Fruit fly (Drosophila melanogaster) whole organism, embryonic: ENCODE results near the gene CG14221.

Experiments used
- Asciz ChIP-seq: fragments of 200-800 bp; sonication (Bioruptor generic); optimal IDR thresholded peaks from 2 replicates; lab custom pipeline; 2017; ENCODE audit warnings: missing biosample characterization, mild to moderate bottlenecking, missing genetic modification characterization, missing genetic modification reagents
- CG1024 ChIP-seq: fragments of 200-800 bp; sonication (Bioruptor generic); IDR thresholded peaks from 2 replicates; pipeline ENCODE4 v1.3.6; 2022; ENCODE audit warnings: missing biosample characterization, missing genetic modification characterization
- CG12659 ChIP-seq: fragments of 200-800 bp; sonication (Bioruptor generic); optimal IDR thresholded peaks from 3 replicates; lab custom pipeline; 2017; ENCODE audit warnings: mild to moderate bottlenecking, missing biosample characterization, missing genetic modification reagents, missing genetic modification characterization
- CG14050 ChIP-seq: fragments of 200-800 bp; sonication (Bioruptor generic); IDR thresholded peaks from 3 replicates; pipeline ENCODE4 v1.3.6; 2022; ENCODE audit warnings: missing biosample characterization, missing genetic modification characterization
- CG14441 ChIP-seq: fragments of 200-800 bp; sonication (Bioruptor generic); IDR thresholded peaks from 2 replicates; pipeline ENCODE4 v1.3.6; 2022; ENCODE audit warnings: missing biosample characterization, missing genetic modification characterization
- CG14965 ChIP-seq: fragments of 200-800 bp; sonication (Bioruptor generic); optimal IDR thresholded peaks from 2 replicates; lab custom pipeline; 2016; ENCODE audit warnings: missing biosample characterization, missing genetic modification characterization, borderline replicate concordance
- CG16779 ChIP-seq: fragments of 200-800 bp; sonication (Bioruptor generic); IDR thresholded peaks from 2 replicates; pipeline ENCODE4 v1.3.6; 2022; ENCODE audit warnings: missing biosample characterization, missing genetic modification characterization
- CG16813 ChIP-seq: fragments of 200-800 bp; sonication (Bioruptor generic); IDR thresholded peaks from 3 replicates; pipeline ENCODE4 v1.3.6; 2022; ENCODE audit warnings: missing biosample characterization, missing genetic modification characterization; ENCODE audit not compliant: partially characterized antibody
- CG17361 ChIP-seq: fragments of 200-800 bp; sonication (Bioruptor generic); IDR thresholded peaks from 3 replicates; pipeline ENCODE4 v1.3.6; 2022; ENCODE audit warnings: missing biosample characterization, missing genetic modification characterization
- CG17612 ChIP-seq: fragments of 200-800 bp; sonication (Bioruptor generic); IDR thresholded peaks from 2 replicates; pipeline ENCODE4 v1.3.6; 2022; ENCODE audit warnings: missing biosample characterization, missing genetic modification characterization
- CG18599 ChIP-seq: fragments of 200-800 bp; sonication (Bioruptor generic); optimal IDR thresholded peaks from 3 replicates; lab custom pipeline; 2017; ENCODE audit warnings: missing biosample characterization, missing genetic modification characterization, mild to moderate bottlenecking, moderate library complexity, missing genetic modification reagents
- CG31441 ChIP-seq: fragments of 200-800 bp; sonication (Bioruptor generic); IDR thresholded peaks from 2 replicates; pipeline ENCODE4 v1.3.6; 2022; ENCODE audit warnings: missing biosample characterization, missing genetic modification characterization
- CG3281 ChIP-seq: fragments of 200-800 bp; sonication (Bioruptor generic); optimal IDR thresholded peaks from 3 replicates; lab custom pipeline; 2017; ENCODE audit warnings: missing biosample characterization, mild to moderate bottlenecking, missing genetic modification characterization
- CG5953 ChIP-seq: fragments of 200-800 bp; sonication (Bioruptor generic); IDR thresholded peaks from 2 replicates; pipeline ENCODE4 v1.3.6; 2022; ENCODE audit warnings: missing biosample characterization, missing genetic modification characterization
- CG6689 ChIP-seq: fragments of 200-800 bp; sonication (Bioruptor generic); IDR thresholded peaks from 2 replicates; pipeline ENCODE4 v1.3.6; 2022; ENCODE audit warnings: missing biosample characterization, missing genetic modification characterization
- CG7271 ChIP-seq: fragments of 200-800 bp; sonication (Bioruptor generic); optimal IDR thresholded peaks from 2 replicates; lab custom pipeline; 2018; ENCODE audit warnings: missing biosample characterization, mild to moderate bottlenecking, missing genetic modification characterization, moderate library complexity
- CG7963 ChIP-seq: fragments of 200-800 bp; sonication (Bioruptor generic); IDR thresholded peaks from 3 replicates; pipeline ENCODE4 v1.3.6; 2022; ENCODE audit warnings: missing biosample characterization, missing genetic modification characterization; ENCODE audit not compliant: partially characterized antibody
- CG8281 ChIP-seq: fragments of 200-800 bp; sonication (Bioruptor generic); optimal IDR thresholded peaks from 2 replicates; lab custom pipeline; 2018; ENCODE audit warnings: missing biosample characterization, mild to moderate bottlenecking, missing genetic modification characterization, moderate library complexity
- CG8478 ChIP-seq: fragments of >200 bp; optimal IDR thresholded peaks from 2 replicates; lab custom pipeline; 2018
- CG9932 ChIP-seq: fragments of 200-800 bp; sonication (Bioruptor generic); IDR thresholded peaks from 2 replicates; pipeline ENCODE4 v1.3.6; 2022; ENCODE audit warnings: missing biosample characterization, missing genetic modification characterization
- CoRest ChIP-seq: fragments of 200-800 bp; sonication (Bioruptor generic); optimal IDR thresholded peaks from 3 replicates; lab custom pipeline; 2018; ENCODE audit warnings: missing biosample characterization, mild to moderate bottlenecking, missing genetic modification characterization, moderate library complexity
- Dbx ChIP-seq: fragments of 200-800 bp; sonication (Bioruptor generic); IDR thresholded peaks from 3 replicates; pipeline ENCODE4 v1.3.6; 2022; ENCODE audit warnings: missing biosample characterization, missing genetic modification characterization
- Deaf1 ChIP-seq: fragments of 200-800 bp; optimal IDR thresholded peaks from 3 replicates; lab custom pipeline; 2019; ENCODE audit warnings: missing biosample characterization, mild to moderate bottlenecking, missing genetic modification characterization, moderate library complexity
- Eip74EF ChIP-seq, 2 experiments: fragments of 200-800 bp in 1 of 2; fragments of >200 bp in 1 of 2; sonication (Bioruptor generic) in 1 of 2; optimal IDR thresholded peaks; 2 replicates each; lab custom pipeline; 2017 to 2019; ENCODE audit warnings: missing biosample characterization in 2 of 2, missing genetic modification characterization in 2 of 2, mild to moderate bottlenecking in 1 of 2, moderate library complexity in 1 of 2
- Ets97D ChIP-seq: fragments of 200-800 bp; sonication (Bioruptor generic); optimal IDR thresholded peaks from 3 replicates; lab custom pipeline; 2016; ENCODE audit warnings: missing biosample characterization, missing genetic modification characterization
- Gsc ChIP-seq: fragments of 200-800 bp; sonication (Bioruptor generic); IDR thresholded peaks from 2 replicates; pipeline ENCODE4 v1.3.6; 2022; ENCODE audit warnings: missing biosample characterization, missing genetic modification characterization
- Gug ChIP-seq: fragments of 200-800 bp; sonication (Bioruptor generic); IDR thresholded peaks from 4 replicates; pipeline ENCODE4 v1.3.6; 2022; ENCODE audit warnings: missing biosample characterization, missing genetic modification characterization
- HHEX ChIP-seq: fragments of 200-800 bp; sonication (Bioruptor generic); optimal IDR thresholded peaks from 3 replicates; lab custom pipeline; 2017; ENCODE audit warnings: missing biosample characterization, mild to moderate bottlenecking, missing genetic modification characterization, missing genetic modification reagents
- MTF-1 ChIP-seq: fragments of 200-800 bp; sonication (Bioruptor generic); optimal IDR thresholded peaks from 2 replicates; lab custom pipeline; 2018; ENCODE audit warnings: missing biosample characterization, mild to moderate bottlenecking, missing genetic modification characterization, borderline replicate concordance
- Max ChIP-seq: fragments of 200-800 bp; sonication (Bioruptor generic); optimal IDR thresholded peaks from 2 replicates; lab custom pipeline; 2016; ENCODE audit warnings: missing biosample characterization, mild to moderate bottlenecking, missing genetic modification characterization
- Taf1 ChIP-seq: fragments of 200-800 bp; sonication (Bioruptor generic); IDR thresholded peaks from 2 replicates; pipeline ENCODE4 v1.3.6; 2022; ENCODE audit warnings: missing biosample characterization, missing genetic modification characterization
- YL-1 ChIP-seq: fragments of 200-800 bp; sonication (Bioruptor generic); optimal IDR thresholded peaks from 3 replicates; lab custom pipeline; 2017; ENCODE audit warnings: missing biosample characterization, mild to moderate bottlenecking, missing genetic modification characterization
- disco-r ChIP-seq: fragments of 200-800 bp; sonication (Bioruptor generic); optimal IDR thresholded peaks from 2 replicates; lab custom pipeline; 2016; ENCODE audit warnings: missing biosample characterization, missing genetic modification characterization
- ewg ChIP-seq: fragments of 200-800 bp; sonication (Bioruptor generic); optimal IDR thresholded peaks from 3 replicates; lab custom pipeline; 2017; ENCODE audit warnings: mild to moderate bottlenecking, missing biosample characterization, missing genetic modification reagents, missing genetic modification characterization
- fd64A ChIP-seq: fragments of 200-800 bp; sonication (Bioruptor generic); optimal IDR thresholded peaks from 3 replicates; lab custom pipeline; 2018; ENCODE audit warnings: missing biosample characterization, mild to moderate bottlenecking, missing genetic modification characterization
- hbn ChIP-seq: fragments of 200-800 bp; sonication (Bioruptor generic); IDR thresholded peaks from 2 replicates; pipeline ENCODE4 v1.3.6; 2022; ENCODE audit warnings: missing biosample characterization, missing genetic modification characterization; ENCODE audit not compliant: partially characterized antibody
- hth ChIP-seq: fragments of >200 bp; optimal IDR thresholded peaks from 2 replicates; lab custom pipeline; 2017; ENCODE audit warnings: inconsistent platforms
- insv ChIP-seq, 2 experiments: fragments of 200-800 bp; sonication (Bioruptor generic); optimal IDR thresholded peaks; 3 replicates each; lab custom pipeline; 2016 to 2018; ENCODE audit warnings: missing biosample characterization in 2 of 2, missing genetic modification characterization in 2 of 2
- maf-S ChIP-seq: fragments of 200-800 bp; sonication (Bioruptor generic); optimal IDR thresholded peaks from 2 replicates; lab custom pipeline; 2016; ENCODE audit warnings: missing biosample characterization, missing genetic modification characterization
- nau ChIP-seq: fragments of 200-800 bp; sonication (Bioruptor generic); optimal IDR thresholded peaks from 3 replicates; lab custom pipeline; 2017; ENCODE audit warnings: missing biosample characterization, mild to moderate bottlenecking, missing genetic modification characterization, missing genetic modification reagents
- ro ChIP-seq: fragments of 200-800 bp; sonication (Bioruptor generic); IDR thresholded peaks from 2 replicates; pipeline ENCODE4 v1.3.6; 2022; ENCODE audit warnings: missing biosample characterization, missing genetic modification characterization
- row ChIP-seq: fragments of 200-800 bp; sonication (Bioruptor generic); IDR thresholded peaks from 3 replicates; pipeline ENCODE4 v1.3.6; 2022; ENCODE audit warnings: missing biosample characterization, missing genetic modification characterization
- run ChIP-seq: fragments of 200-800 bp; sonication (Bioruptor generic); optimal IDR thresholded peaks from 3 replicates; lab custom pipeline; 2018; ENCODE audit warnings: missing biosample characterization, mild to moderate bottlenecking, missing genetic modification characterization
- sens ChIP-seq: fragments of 200-800 bp; sonication (Bioruptor generic); peaks from one replicate; lab custom pipeline; 2016; ENCODE audit warnings: missing biosample characterization, missing genetic modification characterization
- slou ChIP-seq: fragments of 200-800 bp; sonication (Bioruptor generic); optimal IDR thresholded peaks from 3 replicates; lab custom pipeline; 2016; ENCODE audit warnings: missing biosample characterization, missing genetic modification characterization
- stwl ChIP-seq: fragments of 200-800 bp; sonication (Bioruptor generic); optimal IDR thresholded peaks from 3 replicates; lab custom pipeline; 2018; ENCODE audit warnings: missing biosample characterization, mild to moderate bottlenecking, missing genetic modification characterization, moderate library complexity
- twi ChIP-seq: fragments of 200-800 bp; optimal IDR thresholded peaks from 2 replicates; lab custom pipeline; 2019; ENCODE audit warnings: missing biosample characterization, mild to moderate bottlenecking, missing genetic modification characterization, moderate library complexity
- wek ChIP-seq: fragments of 200-800 bp; sonication (Bioruptor generic); optimal IDR thresholded peaks from 3 replicates; lab custom pipeline; 2018; ENCODE audit warnings: missing biosample characterization, mild to moderate bottlenecking, missing genetic modification characterization, moderate library complexity

Gene CG14221

DNA sequence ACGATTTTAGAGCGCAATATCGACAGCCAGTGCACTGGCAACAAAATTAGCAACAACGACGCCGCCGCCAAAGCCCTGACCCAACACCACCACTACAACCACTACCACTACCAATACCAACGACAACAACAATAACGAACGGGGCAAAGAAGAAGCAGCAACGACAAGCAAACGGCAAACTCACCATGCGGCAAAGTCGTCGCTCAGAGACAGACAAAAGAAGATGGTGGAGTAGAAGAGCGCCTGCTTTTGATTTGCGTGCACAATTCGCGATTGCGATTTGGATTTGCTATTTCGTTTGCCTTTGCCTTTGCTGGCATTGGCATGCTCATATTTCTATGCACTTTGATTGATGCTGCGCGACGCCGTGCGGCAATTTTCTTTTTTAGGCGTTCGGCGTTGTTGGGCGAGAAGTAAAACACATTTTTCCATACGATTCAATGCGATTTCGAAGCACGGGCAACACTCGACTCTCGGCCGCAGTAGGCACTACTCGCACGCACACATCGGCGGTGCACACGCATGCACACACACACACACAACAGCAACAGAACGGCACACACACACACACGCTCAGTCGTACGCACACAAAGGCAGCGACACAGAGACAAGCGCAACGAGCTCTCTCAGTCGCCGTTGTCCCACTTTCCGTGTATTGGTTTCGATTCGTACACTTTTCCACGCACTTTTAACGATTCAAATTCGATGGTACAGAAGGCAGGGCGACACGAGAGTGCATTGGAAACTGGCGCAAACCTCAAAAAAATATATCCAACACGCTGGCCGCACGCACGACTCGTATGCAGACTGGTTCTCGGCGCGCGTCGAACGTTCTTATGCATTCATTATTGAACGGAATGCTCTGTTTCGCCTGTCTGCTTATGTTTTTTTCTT is 16.6 kb upstream of the CG14221 start (continued):
- TF ChIP-seq wek (GFP tag; lab: Kevin White, UChicago), result no peak
- no peak for TF ChIP-seq disco-r (GFP tag; lab: Kevin White, UChicago)
- TF ChIP-seq HHEX (GFP tag; lab: Kevin White, UChicago), result no peak
- TF ChIP-seq CG9932, result no peak
- no peak for TF ChIP-seq Taf1
- no peak for TF ChIP-seq run (tag; lab: Kevin White, UChicago)

DNA sequence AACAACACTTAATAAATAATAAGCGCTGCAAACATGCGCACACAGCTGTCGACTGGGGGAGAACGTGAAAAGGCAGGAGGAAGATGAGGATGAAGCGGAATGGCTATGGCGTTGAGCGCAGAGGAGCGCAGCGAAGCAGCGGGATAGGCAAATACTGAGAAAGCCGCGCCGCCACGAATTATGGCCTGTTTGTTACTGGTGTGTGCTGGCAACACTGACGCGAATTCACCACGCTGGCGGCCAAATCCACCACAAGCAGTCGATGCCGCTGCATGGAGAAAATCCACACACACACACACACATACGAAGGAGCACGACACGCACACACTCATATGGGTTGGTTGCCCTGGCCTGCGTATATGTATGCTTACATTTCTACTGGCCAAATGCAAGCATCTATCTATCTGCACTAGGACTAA is 16.0 kb upstream of the CG14221 start:
- TF ChIP-seq CG8478 (lab: Kevin White, UChicago), result peak; percentile 98
- TF ChIP-seq CG17361 (GFP tag; lab: Robert Waterston, UW), result no peak
- TF ChIP-seq CG6689, result no peak
- TF ChIP-seq nau, result no peak
- TF ChIP-seq row, result no peak
- TF ChIP-seq CG9932, result peak; percentile 14; the same call in 1 of the 2 replicates
- TF ChIP-seq stwl (tag; lab: Kevin White, UChicago), result peak; percentile 7
- no peak for TF ChIP-seq CG14965 (GFP tag; lab: Kevin White, UChicago)
- no peak for TF ChIP-seq Gug (GFP tag; lab: Robert Waterston, UW)
- TF ChIP-seq Deaf1 (tag; lab: Kevin White, UChicago), result peak; percentile 18
- TF ChIP-seq CG12659 (GFP tag; lab: Kevin White, UChicago), result no peak
- no peak for TF ChIP-seq CG5953 (GFP tag; lab: Robert Waterston, UW)
- no peak for TF ChIP-seq CG3281 (GFP tag; lab: Kevin White, UChicago)
- no peak for TF ChIP-seq CG31441 (GFP tag; lab: Robert Waterston, UW)
- peak; percentile 18 for TF ChIP-seq CG18599 (GFP tag; lab: Kevin White, UChicago)
- TF ChIP-seq twi (tag; lab: Kevin White, UChicago), result no peak
- no peak for TF ChIP-seq Dbx (GFP tag; lab: Robert Waterston, UW)
- no peak for TF ChIP-seq MTF-1
- no peak for TF ChIP-seq CG1024 (GFP tag; lab: Robert Waterston, UW)
- no peak for TF ChIP-seq Max (GFP tag; lab: Kevin White, UChicago)
- TF ChIP-seq CG14050 (GFP tag; lab: Robert Waterston, UW), result no peak
- TF ChIP-seq CG16813 (GFP tag; lab: Robert Waterston, UW), result no peak
- no peak for TF ChIP-seq fd64A (GFP tag; lab: Kevin White, UChicago)
- no peak for TF ChIP-seq hth
- no peak for TF ChIP-seq slou
- no peak for TF ChIP-seq Gsc (GFP tag; lab: Robert Waterston, UW)
- TF ChIP-seq hbn (GFP tag; lab: Robert Waterston, UW), result no peak
- TF ChIP-seq Ets97D (GFP tag; lab: Kevin White, UChicago), result no peak
- peak; percentile 1 for TF ChIP-seq maf-S (GFP tag; lab: Kevin White, UChicago)
- no peak for TF ChIP-seq CoRest (tag; lab: Kevin White, UChicago)
- peak; percentile 37 for TF ChIP-seq ewg (GFP tag; lab: Kevin White, UChicago)
- peak; percentile 76 for TF ChIP-seq sens (GFP tag; lab: Kevin White, UChicago)
- no peak for TF ChIP-seq CG8281
- no peak for TF ChIP-seq CG16779 (GFP tag; lab: Robert Waterston, UW)
- no peak for TF ChIP-seq Eip74EF (GFP tag; optimal IDR thresholded peaks at IDR 0.05; lab: Kevin White, UChicago)
- TF ChIP-seq CG7271, result no peak
- TF ChIP-seq ro (GFP tag; lab: Robert Waterston, UW), result no peak
- TF ChIP-seq insv (GFP tag; optimal IDR thresholded peaks at IDR 0.05; lab: Kevin White, UChicago), result peak in 1 of 2 experiments; percentile 17
- no peak for TF ChIP-seq CG17612
- no peak for TF ChIP-seq CG7963 (GFP tag; lab: Robert Waterston, UW)
- TF ChIP-seq CG14441 (GFP tag; lab: Robert Waterston, UW), result no peak
- TF ChIP-seq YL-1 (GFP tag; lab: Kevin White, UChicago), result peak; percentile 51
- TF ChIP-seq Asciz, result no peak
- peak; percentile 10 for TF ChIP-seq wek (GFP tag; lab: Kevin White, UChicago)
